Worm (Caenorhabditis elegans) whole organism, late embryonic: ENCODE results near the gene nbs-1.
"Not testable (repeated sequence)": the region's sequence is repeated elsewhere in the genome, so short reads cannot be mapped to it uniquely, and the experiment has no call there.

Experiments used
- C08G9.2 ChIP-seq: sonication (generic microtip); optimal IDR thresholded peaks from 2 replicates; lab custom pipeline; 2016; ENCODE audit warnings: mild to moderate bottlenecking, missing genetic modification characterization, moderate library complexity, missing compliant biosample characterization
- C38D4.7 ChIP-seq: fragments of 200-800 bp; sonication (Bioruptor generic); optimal IDR thresholded peaks from 2 replicates; lab custom pipeline; 2018; ENCODE audit warnings: mild to moderate bottlenecking, missing genetic modification characterization, moderate library complexity, missing compliant biosample characterization
- K09A11.1 ChIP-seq: sonication (generic microtip); optimal IDR thresholded peaks from 2 replicates; lab custom pipeline; 2017; ENCODE audit warnings: antibody characterized with exemption, mild to moderate bottlenecking, missing genetic modification characterization, missing compliant biosample characterization; ENCODE audit not compliant: insufficient read depth
- T23F11.4 ChIP-seq: fragments of 200-800 bp; sonication (Bioruptor generic); optimal IDR thresholded peaks from 2 replicates; lab custom pipeline; 2018; ENCODE audit warnings: mild to moderate bottlenecking, missing genetic modification characterization, missing compliant biosample characterization
- ama-1 ChIP-seq: fragments of 150-350 bp; optimal IDR thresholded peaks from 2 replicates; lab custom pipeline; 2014
- ceh-2 ChIP-seq: sonication (generic microtip); optimal IDR thresholded peaks from 2 replicates; lab custom pipeline; 2016; ENCODE audit warnings: missing genotype, missing genetic modification characterization, missing compliant biosample characterization
- ceh-45 ChIP-seq: fragments of 200-800 bp; sonication (Bioruptor generic); IDR thresholded peaks from 2 replicates; pipeline ENCODE4 v1.3.6; 2022; ENCODE audit warnings: missing genetic modification reagents, missing genetic modification characterization, missing compliant biosample characterization
- dve-1 ChIP-seq: sonication (generic microtip); optimal IDR thresholded peaks from 2 replicates; lab custom pipeline; 2017; ENCODE audit warnings: antibody characterized with exemption, mild to moderate bottlenecking, missing genetic modification characterization, missing compliant biosample characterization
- ets-4 ChIP-seq: sonication (generic microtip); optimal IDR thresholded peaks from 2 replicates; lab custom pipeline; 2016; ENCODE audit warnings: missing genetic modification characterization, missing compliant biosample characterization
- eyg-1 ChIP-seq: sonication (generic microtip); optimal IDR thresholded peaks from 2 replicates; lab custom pipeline; 2016; ENCODE audit warnings: missing genotype, missing genetic modification characterization, missing compliant biosample characterization
- fkh-10 ChIP-seq: fragments of 150-350 bp; optimal IDR thresholded peaks from 2 replicates; lab custom pipeline; 2014; ENCODE audit warnings: missing biosample characterization, missing genetic modification reagents, missing genetic modification characterization
- gmeb-2 ChIP-seq: sonication (generic microtip); optimal IDR thresholded peaks from 2 replicates; lab custom pipeline; 2016; ENCODE audit warnings: missing genetic modification characterization, inconsistent platforms, missing compliant biosample characterization
- hlh-13 ChIP-seq: fragments of 200-800 bp; sonication (Bioruptor generic); optimal IDR thresholded peaks from 2 replicates; lab custom pipeline; 2018; ENCODE audit warnings: mild to moderate bottlenecking, missing genetic modification characterization, missing compliant biosample characterization
- hlh-15 ChIP-seq: sonication (generic microtip); optimal IDR thresholded peaks from 2 replicates; lab custom pipeline; 2016; ENCODE audit warnings: missing genetic modification characterization, missing compliant biosample characterization
- lin-11 ChIP-seq: fragments of 200-800 bp; sonication (Bioruptor generic); optimal IDR thresholded peaks from 2 replicates; lab custom pipeline; 2018; ENCODE audit warnings: mild to moderate bottlenecking, missing genetic modification characterization, missing compliant biosample characterization
- mec-3 ChIP-seq: sonication (generic microtip); optimal IDR thresholded peaks from 2 replicates; lab custom pipeline; 2016; ENCODE audit warnings: borderline replicate concordance, missing genetic modification characterization, missing compliant biosample characterization
- nfya-1 ChIP-seq: sonication (generic microtip); optimal IDR thresholded peaks from 2 replicates; lab custom pipeline; 2017; ENCODE audit warnings: missing genetic modification characterization, mild to moderate bottlenecking, missing compliant biosample characterization, antibody characterized with exemption, moderate library complexity
- nhr-11 ChIP-seq: fragments of 150-350 bp; optimal IDR thresholded peaks from 2 replicates; lab custom pipeline; 2014; ENCODE audit warnings: missing biosample characterization, missing genetic modification characterization
- odd-2 ChIP-seq: sonication (generic microtip); optimal IDR thresholded peaks from 2 replicates; lab custom pipeline; 2017; ENCODE audit warnings: antibody characterized with exemption, mild to moderate bottlenecking, missing genetic modification characterization, missing compliant biosample characterization
- pag-3 ChIP-seq: sonication (generic microtip); optimal IDR thresholded peaks from 2 replicates; lab custom pipeline; 2016; ENCODE audit warnings: missing compliant biosample characterization, missing genetic modification characterization, borderline replicate concordance
- pax-1 ChIP-seq: fragments of 150-350 bp; optimal IDR thresholded peaks from 2 replicates; lab custom pipeline; 2014; ENCODE audit warnings: missing biosample characterization, missing genetic modification characterization
- pqm-1 ChIP-seq: sonication (generic microtip); optimal IDR thresholded peaks from 2 replicates; lab custom pipeline; 2016; ENCODE audit warnings: missing genetic modification characterization, missing compliant biosample characterization
- sox-2 ChIP-seq: fragments of 200-800 bp; sonication (Bioruptor generic); IDR thresholded peaks from 2 replicates; pipeline ENCODE4 v1.3.6; 2022; ENCODE audit warnings: missing genetic modification reagents, missing genetic modification characterization, missing compliant biosample characterization
- sox-4 ChIP-seq: sonication (generic microtip); optimal IDR thresholded peaks from 2 replicates; lab custom pipeline; 2017; ENCODE audit warnings: mild to moderate bottlenecking, missing genetic modification characterization, inconsistent platforms, missing compliant biosample characterization
- syd-9 ChIP-seq: sonication (generic microtip); optimal IDR thresholded peaks from 2 replicates; lab custom pipeline; 2016; ENCODE audit warnings: mild to moderate bottlenecking, missing genetic modification characterization, moderate library complexity, missing compliant biosample characterization
- tbx-2 ChIP-seq: sonication (generic microtip); optimal IDR thresholded peaks from 2 replicates; lab custom pipeline; 2016; ENCODE audit warnings: missing genetic modification characterization, missing compliant biosample characterization
- tbx-7 ChIP-seq: sonication (generic microtip); optimal IDR thresholded peaks from 2 replicates; lab custom pipeline; 2016; ENCODE audit warnings: missing genotype, missing genetic modification characterization, missing compliant biosample characterization
- ttx-3 ChIP-seq: sonication (generic microtip); optimal IDR thresholded peaks from 2 replicates; lab custom pipeline; 2016; ENCODE audit warnings: missing genetic modification reagents, missing genetic modification characterization, missing compliant biosample characterization
- unc-42 ChIP-seq: sonication (generic microtip); optimal IDR thresholded peaks from 2 replicates; lab custom pipeline; 2016; ENCODE audit warnings: missing genotype, missing genetic modification characterization, missing compliant biosample characterization
- unc-55 ChIP-seq: sonication (generic microtip); optimal IDR thresholded peaks from 2 replicates; lab custom pipeline; 2017; ENCODE audit warnings: missing biosample characterization, missing genetic modification reagents, missing genetic modification characterization
- unc-86 ChIP-seq: sonication (generic microtip); optimal IDR thresholded peaks from 2 replicates; lab custom pipeline; 2016; ENCODE audit warnings: missing genetic modification characterization, missing compliant biosample characterization
- zip-5 ChIP-seq: sonication (generic microtip); optimal IDR thresholded peaks from 2 replicates; lab custom pipeline; 2016; ENCODE audit warnings: missing genetic modification characterization, missing compliant biosample characterization
- ztf-16 ChIP-seq: sonication (generic microtip); optimal IDR thresholded peaks from 2 replicates; lab custom pipeline; 2017; ENCODE audit warnings: missing genetic modification characterization, missing compliant biosample characterization

Gene nbs-1

DNA sequence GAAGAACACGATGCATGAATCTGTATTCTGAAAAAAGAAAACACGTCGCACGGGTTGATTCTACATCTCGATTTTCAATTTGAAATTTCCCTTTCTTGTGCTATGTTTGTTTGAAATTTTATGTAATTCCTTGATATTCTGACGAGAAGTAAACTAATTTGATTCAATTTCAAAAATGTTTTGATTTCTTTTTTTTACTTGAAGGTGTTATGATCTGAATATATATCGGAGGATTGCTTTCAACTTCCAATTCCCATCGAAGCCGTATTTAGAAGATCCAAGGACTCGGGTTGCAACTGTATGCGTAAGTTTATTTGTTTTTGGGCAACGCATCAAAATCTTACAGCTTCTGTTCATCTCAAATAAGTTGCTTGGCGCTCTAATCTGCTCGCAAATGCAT is 31.1 kb upstream of the nbs-1 start, which contains the start of gene F40F8.1:
Gene F40F8.1, plus strand, starts transcription at position 301 of the 400 bp plus-strand sequence.
- TF ChIP-seq pqm-1 (tag; lab: Kevin White, UChicago) (no peak), pag-3 (tag; lab: Kevin White, UChicago) (no peak), unc-86 (no peak), C08G9.2 (tag; lab: Kevin White, UChicago) (no peak), mec-3 (tag; lab: Kevin White, UChicago) (no peak), fkh-10 (GFP tag; lab: Kevin White, UChicago) (no peak), unc-55 (GFP tag; lab: Kevin White, UChicago) (no peak), hlh-15 (tag; lab: Kevin White, UChicago) (no peak), lin-11 (no peak), sox-2 (GFP tag; lab: Robert Waterston, UW) (no peak), tbx-2 (no peak), odd-2 (tag; lab: Kevin White, UChicago) (no peak), ceh-45 (GFP tag; lab: Robert Waterston, UW) (no peak), zip-5 (tag; lab: Kevin White, UChicago) (no peak)
- TF ChIP-seq, all 69 proteins: peak for 0

DNA sequence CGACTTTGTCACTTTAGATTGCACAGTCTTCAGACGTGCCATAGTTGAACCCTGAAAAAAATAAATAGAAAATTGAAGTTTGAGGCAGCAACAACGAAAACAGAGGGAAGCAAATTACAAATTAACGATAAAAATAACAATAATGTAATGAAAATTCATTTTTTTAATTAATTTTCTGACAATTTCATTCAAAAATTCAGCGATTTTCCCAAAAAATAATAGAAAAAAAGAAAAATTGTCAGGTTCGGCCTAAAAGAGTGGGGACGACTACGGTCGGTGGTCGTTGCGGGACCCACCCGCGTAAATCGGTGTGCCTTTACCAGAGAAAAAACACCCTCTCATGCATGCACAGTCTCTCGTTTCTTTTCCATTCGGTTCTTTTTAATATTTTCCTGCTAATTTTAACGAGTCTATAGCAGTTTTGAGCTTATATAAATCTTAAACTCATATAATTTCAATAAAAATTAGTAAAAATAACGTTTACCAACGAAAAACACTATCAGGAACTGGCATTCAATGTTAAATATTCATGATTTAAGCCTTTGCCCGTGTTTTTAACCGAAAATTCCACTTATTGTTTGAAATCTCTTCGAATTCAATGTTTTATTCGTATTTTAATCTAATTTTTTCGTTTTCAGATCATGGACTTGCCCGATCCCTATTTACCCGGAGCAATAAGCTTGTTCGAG is 30.2 kb upstream of the nbs-1 start, which contains the start of the genes rps-9 and lsm-1:
Gene rps-9, minus strand, starts transcription at position 51 of the 689 bp plus-strand sequence.
Gene lsm-1, plus strand, starts transcription at position 639 of the 689 bp plus-strand sequence.
- TF ChIP-seq pqm-1 (tag; lab: Kevin White, UChicago) (no peak), ztf-16 (tag; lab: Kevin White, UChicago) (no peak), T23F11.4 (GFP tag; lab: Kevin White, UChicago) (no peak), syd-9 (tag; lab: Kevin White, UChicago) (no peak), K09A11.1 (tag; lab: Kevin White, UChicago) (no peak), nfya-1 (tag; lab: Kevin White, UChicago) (peak; percentile 70), hlh-13 (GFP tag; lab: Kevin White, UChicago) (no peak), C38D4.7 (GFP tag; lab: Kevin White, UChicago) (no peak), ttx-3 (tag; lab: Kevin White, UChicago) (no peak), tbx-7 (tag; lab: Kevin White, UChicago) (no peak), ama-1 (lab: Kevin White, UChicago) (no peak), ceh-2 (tag; lab: Kevin White, UChicago) (no peak), sox-4 (no peak), gmeb-2 (tag; lab: Kevin White, UChicago) (no peak), unc-55 (GFP tag; lab: Kevin White, UChicago) (peak; percentile 19), pax-1 (tag; lab: Kevin White, UChicago) (no peak), nhr-11 (no peak)

DNA sequence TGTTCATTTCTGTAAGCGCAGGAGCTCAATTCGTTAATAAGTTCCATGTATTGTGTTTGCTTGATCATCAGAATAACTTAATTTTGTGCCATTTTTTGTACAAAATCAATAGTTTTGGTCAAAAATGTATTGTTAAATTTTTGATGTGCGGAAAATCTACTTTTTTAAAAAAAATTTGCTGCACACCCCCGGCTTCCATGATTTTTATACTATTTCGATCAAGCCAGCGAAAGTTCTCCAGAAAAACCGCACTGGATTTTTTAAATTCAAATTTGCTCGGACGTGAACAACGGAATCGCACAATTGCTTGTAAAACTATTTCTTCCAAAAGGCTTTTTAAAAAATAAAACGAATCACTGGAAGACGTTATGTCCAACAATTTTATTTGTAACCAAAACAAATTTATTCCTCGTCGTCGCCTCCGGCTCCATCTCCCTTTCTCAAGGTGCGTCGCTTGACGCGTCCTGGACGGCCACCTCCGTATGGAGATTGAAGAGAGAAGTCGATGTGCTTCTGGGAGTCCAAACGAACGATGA is 28.8 kb upstream of the nbs-1 start:
- TF ChIP-seq nhr-11 (no peak), dve-1 (tag; lab: Kevin White, UChicago) (no peak), ets-4 (tag; lab: Kevin White, UChicago) (no peak)

DNA sequence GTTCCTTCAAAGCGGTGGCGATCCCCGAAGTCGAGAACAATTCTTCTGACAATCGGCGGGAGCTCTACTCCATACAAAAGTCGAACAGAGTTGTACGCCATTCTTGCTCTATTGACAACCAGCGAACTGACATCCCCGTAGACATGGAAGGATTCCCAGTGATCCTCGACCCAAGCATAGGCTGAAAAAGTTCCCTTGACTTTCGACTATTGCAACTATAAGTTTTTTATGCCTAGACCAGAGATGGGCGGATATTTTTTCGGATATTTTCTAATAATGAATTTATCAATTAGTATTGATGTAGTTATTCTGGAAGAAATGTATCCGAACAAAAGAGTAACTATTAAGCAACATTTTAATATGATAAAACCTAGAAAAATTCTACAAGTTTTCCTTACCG is 25.5 kb upstream of the nbs-1 start, which contains the start of gene W10C6.2:
Gene W10C6.2, minus strand, starts transcription at position 101 of the 400 bp plus-strand sequence.
- TF ChIP-seq mec-3, unc-42, eyg-1 (tag; lab: Kevin White, UChicago): not testable (repeated sequence)
